Worm (Caenorhabditis elegans) whole organism, L4 larva: Measurements from ENCODE around the gene paqr-3.
A peak's percentile ranks its signal among the peaks of the same experiment; 100 is the strongest.

Source experiments
- F44E2.7 ChIP-seq: fragments of 200-800 bp; sonication (Bioruptor generic); IDR thresholded peaks from 2 replicates; pipeline ENCODE4 v2.1.2; 2022; ENCODE audit warnings: missing genetic modification characterization, missing compliant biosample characterization
- F49E8.2 ChIP-seq: sonication (generic microtip); optimal IDR thresholded peaks from 2 replicates; lab custom pipeline; 2016; ENCODE audit warnings: missing compliant biosample characterization, mild to moderate bottlenecking, missing genetic modification characterization, borderline replicate concordance
- Y48G9A.11 ChIP-seq: fragments of 200-800 bp; sonication (Bioruptor generic); IDR thresholded peaks from 2 replicates; pipeline ENCODE4 v1.3.6; 2022; ENCODE audit warnings: missing genetic modification reagents, missing genetic modification characterization, missing compliant biosample characterization
- ZK546.5 ChIP-seq, 2 experiments: sonication (generic microtip); optimal IDR thresholded peaks; 2 replicates each; lab custom pipeline; 2017; ENCODE audit warnings: missing biosample characterization in 2 of 2, missing genetic modification characterization in 2 of 2
- aha-1 ChIP-seq: fragments of 150-350 bp; peaks from one replicate; lab custom pipeline; 2014; ENCODE audit warnings: missing biosample characterization, missing genetic modification characterization
- aly-2 ChIP-seq: sonication (generic microtip); optimal IDR thresholded peaks from 2 replicates; lab custom pipeline; 2018; ENCODE audit warnings: missing biosample characterization, missing genetic modification characterization
- ama-1 ChIP-seq: fragments of 150-350 bp; optimal IDR thresholded peaks from 2 replicates; lab custom pipeline; 2014; ENCODE audit warnings: inconsistent platforms, mixed read lengths
- attf-4 ChIP-seq: sonication (generic microtip); optimal IDR thresholded peaks from 3 replicates; lab custom pipeline; 2017; ENCODE audit warnings: missing biosample characterization, missing genetic modification characterization
- ceh-32 ChIP-seq: sonication (generic microtip); optimal IDR thresholded peaks from 2 replicates; lab custom pipeline; 2016; ENCODE audit warnings: mild to moderate bottlenecking, missing genetic modification characterization, missing compliant biosample characterization; ENCODE audit not compliant: poor library complexity
- ceh-44 ChIP-seq: fragments of 200-800 bp; sonication (Bioruptor generic); IDR thresholded peaks from 2 replicates; pipeline ENCODE4 v1.3.6; 2022; ENCODE audit warnings: missing genetic modification reagents, missing genetic modification characterization, missing compliant biosample characterization
- ceh-82 ChIP-seq: sonication (generic microtip); optimal IDR thresholded peaks from 2 replicates; lab custom pipeline; 2017; ENCODE audit warnings: missing biosample characterization, missing genetic modification characterization
- daf-16 ChIP-seq, 3 experiments: sonication (generic microtip); optimal IDR thresholded peaks; 2 replicates each; lab custom pipeline; 2016 to 2017; ENCODE audit warnings: missing genetic modification characterization in 3 of 3, missing genetic modification reagents in 3 of 3, mild to moderate bottlenecking in 2 of 3, missing compliant biosample characterization in 2 of 3, missing biosample characterization in 1 of 3, moderate library complexity in 1 of 3
- dmd-9 ChIP-seq: fragments of 200-800 bp; sonication (Bioruptor generic); IDR thresholded peaks from 2 replicates; pipeline ENCODE4 v1.3.6; 2022; ENCODE audit warnings: missing genetic modification reagents, missing genetic modification characterization, missing compliant biosample characterization
- dpl-1 ChIP-seq: fragments of 150-350 bp; optimal IDR thresholded peaks from 2 replicates; lab custom pipeline; 2014; ENCODE audit warnings: missing biosample characterization, missing genetic modification reagents, missing genetic modification characterization
- duxl-1 ChIP-seq: sonication (generic microtip); optimal IDR thresholded peaks from 2 replicates; lab custom pipeline; 2016; ENCODE audit warnings: mild to moderate bottlenecking, missing genetic modification characterization, moderate library complexity, missing compliant biosample characterization; ENCODE audit not compliant: poor library complexity
- hlh-11 ChIP-seq: fragments of 200-800 bp; sonication (Bioruptor generic); optimal IDR thresholded peaks from 2 replicates; lab custom pipeline; 2018; ENCODE audit warnings: mild to moderate bottlenecking, missing genetic modification characterization, missing compliant biosample characterization
- lin-1 ChIP-seq: fragments of 200-800 bp; sonication (Bioruptor generic); IDR thresholded peaks from 2 replicates; pipeline ENCODE4 v1.3.6; 2022; ENCODE audit warnings: missing genetic modification reagents, missing genetic modification characterization, missing compliant biosample characterization
- lin-38 ChIP-seq: fragments of 200-800 bp; sonication (Bioruptor generic); IDR thresholded peaks from 2 replicates; pipeline ENCODE4 v1.3.6; 2022; ENCODE audit warnings: missing genetic modification reagents, missing genetic modification characterization, missing compliant biosample characterization
- mdl-1 ChIP-seq, 2 experiments: fragments of 150-350 bp in 1 of 2; sonication (generic microtip) in 1 of 2; optimal IDR thresholded peaks; 2 replicates each; lab custom pipeline; 2014 to 2017; ENCODE audit warnings: missing biosample characterization in 2 of 2, missing genetic modification characterization in 2 of 2
- mdt-29 ChIP-seq: fragments of 200-800 bp; sonication (Bioruptor generic); IDR thresholded peaks from 2 replicates; pipeline ENCODE4 v1.3.6; 2022; ENCODE audit warnings: missing genetic modification reagents, missing genetic modification characterization, missing compliant biosample characterization
- nhr-10 ChIP-seq: fragments of 150-350 bp; optimal IDR thresholded peaks from 2 replicates; lab custom pipeline; 2014; ENCODE audit warnings: missing biosample characterization, missing genetic modification characterization
- nhr-28 ChIP-seq: fragments of 150-350 bp; optimal IDR thresholded peaks from 2 replicates; lab custom pipeline; 2014; ENCODE audit warnings: missing biosample characterization, missing genetic modification characterization
- nhr-42 ChIP-seq: fragments of 200-800 bp; sonication (Bioruptor generic); IDR thresholded peaks from 2 replicates; pipeline ENCODE4 v1.3.6; 2022; ENCODE audit warnings: missing genetic modification characterization, missing compliant biosample characterization
- nhr-76 ChIP-seq: fragments of 150-350 bp; optimal IDR thresholded peaks from 2 replicates; lab custom pipeline; 2014; ENCODE audit warnings: missing biosample characterization, missing genetic modification characterization
- pqm-1 ChIP-seq: sonication (generic microtip); optimal IDR thresholded peaks from 2 replicates; lab custom pipeline; 2017; ENCODE audit warnings: missing biosample characterization, missing genetic modification characterization
- sdz-12 ChIP-seq: fragments of 200-800 bp; sonication (Bioruptor generic); optimal IDR thresholded peaks from 2 replicates; lab custom pipeline; 2018; ENCODE audit warnings: mild to moderate bottlenecking, missing genetic modification characterization, missing compliant biosample characterization
- snpc-4 ChIP-seq: fragments of 150-350 bp; optimal IDR thresholded peaks from 2 replicates; lab custom pipeline; 2014; ENCODE audit warnings: missing biosample characterization, missing genetic modification characterization
- spr-3 ChIP-seq: fragments of 200-800 bp; sonication (Bioruptor generic); optimal IDR thresholded peaks from 2 replicates; lab custom pipeline; 2018; ENCODE audit warnings: mild to moderate bottlenecking, missing genetic modification characterization, missing compliant biosample characterization
- tag-97 ChIP-seq: fragments of 200-800 bp; sonication (Bioruptor generic); IDR thresholded peaks from 2 replicates; pipeline ENCODE4 v1.3.6; 2022; ENCODE audit warnings: missing genetic modification characterization, missing compliant biosample characterization
- unc-39 ChIP-seq: sonication (generic microtip); optimal IDR thresholded peaks from 2 replicates; lab custom pipeline; 2017; ENCODE audit warnings: missing biosample characterization, missing genetic modification characterization
- unc-62 ChIP-seq, 3 experiments: fragments of 150-350 bp in 1 of 3; sonication (generic microtip); optimal IDR thresholded peaks in 2 of 3; peaks in 1 of 3; 1 replicate in 1 of 3; 2 replicates in 2 of 3; lab custom pipeline; 2014 to 2017; ENCODE audit warnings: missing biosample characterization in 3 of 3, missing genetic modification characterization in 3 of 3, missing genetic modification reagents in 3 of 3, missing genotype in 1 of 3
- vab-7 ChIP-seq: fragments of 200-800 bp; sonication (Bioruptor generic); IDR thresholded peaks from 2 replicates; pipeline ENCODE4 v1.3.6; 2022; ENCODE audit warnings: missing genetic modification reagents, missing genetic modification characterization, missing compliant biosample characterization
- zip-11 ChIP-seq: fragments of 200-800 bp; sonication (Bioruptor generic); IDR thresholded peaks from 2 replicates; pipeline ENCODE4 v1.3.6; 2022; ENCODE audit warnings: missing genetic modification characterization, missing compliant biosample characterization

The paqr-3 gene

DNA sequence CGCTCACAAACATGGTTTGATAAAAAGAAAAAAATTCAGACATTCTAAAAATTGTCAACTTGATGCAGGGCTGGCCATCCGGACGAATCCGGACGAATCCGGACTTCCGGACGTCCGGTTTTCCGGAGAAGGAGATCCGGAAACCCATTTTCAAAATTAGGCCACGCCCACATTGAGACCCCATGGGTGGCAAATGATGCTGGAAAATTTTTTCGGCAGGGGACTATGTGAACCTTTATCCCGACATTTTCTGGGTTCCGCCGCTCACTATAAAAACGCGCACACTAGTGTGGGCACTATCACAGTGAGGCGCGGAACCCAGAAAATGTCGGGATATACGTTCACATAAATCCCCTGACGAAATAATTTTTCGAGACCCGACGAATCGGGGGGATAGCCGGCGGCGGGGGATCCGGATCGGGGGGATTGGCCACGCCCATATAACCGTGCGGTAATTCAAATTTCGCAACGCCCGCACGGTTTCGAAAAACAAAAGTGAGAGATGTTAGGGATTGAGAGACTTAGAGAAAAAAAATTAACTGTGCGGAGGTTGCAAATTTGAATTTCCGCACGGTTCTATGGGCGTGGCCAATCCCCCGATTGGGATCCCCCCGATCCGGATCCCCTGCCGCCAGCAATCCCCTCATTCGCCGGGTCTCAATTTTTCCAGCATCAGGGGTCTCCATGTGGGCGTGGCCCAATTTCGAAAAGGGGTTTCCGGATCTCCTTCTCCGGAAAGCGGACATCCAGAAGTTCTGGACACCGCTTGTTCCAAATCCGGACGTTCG lies 4.5 kb upstream of the paqr-3 start (continued):
- TF ChIP-seq unc-39 (tag; lab: Kevin White, UChicago) (no peak), tag-97 (no peak), vab-7 (GFP tag; lab: Robert Waterston, UW) (no peak), lin-38 (GFP tag; lab: Robert Waterston, UW) (peak; percentile 48; the same call in 1 of the 2 replicates), ceh-82 (no peak), dpl-1 (GFP tag; lab: Kevin White, UChicago) (no peak), mdt-29 (GFP tag; lab: Robert Waterston, UW) (0 out of 2 replicates have a peak, but pooled peaks have one; percentile 18), ceh-44 (GFP tag; lab: Robert Waterston, UW) (no peak), ama-1 (lab: Kevin White, UChicago) (no peak), nhr-42 (GFP tag; lab: Robert Waterston, UW) (no peak), sdz-12 (no peak)
- TF ChIP-seq, all 104 proteins: peak for 5

ce11 chrIV:14385140-14385539 lies 1.7 kb upstream of the paqr-3 start:
- TF ChIP-seq mdl-1 (tag; optimal IDR thresholded peaks at IDR 0.05; lab: Kevin White, UChicago), result no peak
- no peak for TF ChIP-seq dmd-9 (GFP tag; lab: Robert Waterston, UW)
- peak; percentile 1 for TF ChIP-seq nhr-28 (tag; lab: Kevin White, UChicago)
- TF ChIP-seq tag-97, result no peak
- peak; percentile 14 for TF ChIP-seq aha-1 (tag; lab: Kevin White, UChicago)
- TF ChIP-seq ceh-32, result no peak
- TF ChIP-seq duxl-1 (tag; lab: Kevin White, UChicago), result no peak

ce11 chrIV:14384194-14384593 lies 711 bp upstream of the paqr-3 start:
- TF ChIP-seq nhr-76 (tag; lab: Kevin White, UChicago) (no peak), unc-62 (GFP tag; optimal IDR thresholded peaks at IDR 0.05 in 1 of 2; lab: Kevin White, UChicago) (peak in 1 of 2 experiments; percentile 56), unc-62 (tag; optimal IDR thresholded peaks at IDR 0.05; lab: Kevin White, UChicago) (no peak)
- TF ChIP-seq, all 104 proteins: peak for 1

- TF ChIP-seq F44E2.7 (GFP tag; lab: Robert Waterston, UW), result no peak
- no peak for TF ChIP-seq nhr-10 (tag; lab: Kevin White, UChicago)
- no peak for TF ChIP-seq F49E8.2 (tag; lab: Kevin White, UChicago)
- no peak for TF ChIP-seq pqm-1 (tag; lab: Kevin White, UChicago)
- no peak for TF ChIP-seq zip-11 (GFP tag; lab: Robert Waterston, UW)
- no peak for TF ChIP-seq spr-3 (GFP tag; lab: Kevin White, UChicago)
- TF ChIP-seq lin-1 (GFP tag; lab: Robert Waterston, UW), result no peak
- TF ChIP-seq hlh-11 (tag; lab: Kevin White, UChicago), result no peak
- TF ChIP-seq snpc-4 (tag; lab: Kevin White, UChicago), result no peak
- no peak for TF ChIP-seq daf-16 (GFP tag; optimal IDR thresholded peaks at IDR 0.05; lab: Kevin White, UChicago)
- no peak for TF ChIP-seq daf-16 (tag; optimal IDR thresholded peaks at IDR 0.05; lab: Kevin White, UChicago)
- TF ChIP-seq, all 104 proteins: peak for 0
These were observed 4.3 kb downstream of the paqr-3 start for ce11 chrIV:14379191-14379590.

ce11 chrIV:14377850-14378249 lies 5.6 kb downstream of the paqr-3 start:
- TF ChIP-seq unc-62 (GFP tag; optimal IDR thresholded peaks at IDR 0.05 in 1 of 2; lab: Kevin White, UChicago), result peak in 1 of 2 experiments; percentile 97
- TF ChIP-seq unc-62 (tag; optimal IDR thresholded peaks at IDR 0.05; lab: Kevin White, UChicago), result no peak
- no peak for TF ChIP-seq attf-4 (tag; lab: Kevin White, UChicago)
- no peak for TF ChIP-seq Y48G9A.11 (GFP tag; lab: Robert Waterston, UW)
- no peak for TF ChIP-seq aly-2 (tag; lab: Kevin White, UChicago)
- no peak for TF ChIP-seq ZK546.5 (tag; optimal IDR thresholded peaks at IDR 0.05; lab: Kevin White, UChicago)
